Worm (Caenorhabditis elegans) whole organism, L1 larva: ENCODE measurements around the gene F40F8.4.

Experiments used
- C34B4.2 ChIP-seq: sonication (generic microtip); optimal IDR thresholded peaks from 2 replicates; lab custom pipeline; 2017; ENCODE audit warnings: mild to moderate bottlenecking, missing genetic modification characterization, missing compliant biosample characterization
- aly-2 ChIP-seq: fragments of 150-350 bp; optimal IDR thresholded peaks from 2 replicates; lab custom pipeline; 2014; ENCODE audit warnings: missing biosample characterization, missing genetic modification characterization
- ama-1 ChIP-seq: fragments of 150-350 bp; optimal IDR thresholded peaks from 2 replicates; lab custom pipeline; 2014
- dpl-1 ChIP-seq, 3 experiments: fragments of 150-350 bp in 2 of 3; sonication (generic microtip) in 1 of 3; optimal IDR thresholded peaks; 2 replicates each; lab custom pipeline; 2014 to 2017; ENCODE audit warnings: missing biosample characterization in 3 of 3, missing genetic modification characterization in 3 of 3, missing genetic modification reagents in 3 of 3
- dsc-1 ChIP-seq: sonication (generic microtip); optimal IDR thresholded peaks from 2 replicates; lab custom pipeline; 2016; ENCODE audit warnings: mild to moderate bottlenecking, missing genetic modification characterization, missing compliant biosample characterization
- efl-1 ChIP-seq, 4 experiments: fragments of 150-350 bp; optimal IDR thresholded peaks in 3 of 4; peaks in 1 of 4; 1 replicate in 1 of 4; 2 replicates in 3 of 4; lab custom pipeline; 2014; ENCODE audit warnings: missing biosample characterization in 2 of 4, missing genetic modification characterization in 2 of 4, missing genetic modification reagents in 2 of 4
- elt-2 ChIP-seq: sonication (generic microtip); optimal IDR thresholded peaks from 2 replicates; lab custom pipeline; 2016; ENCODE audit warnings: missing genetic modification characterization, mild to moderate bottlenecking, inconsistent platforms, missing compliant biosample characterization, missing genetic modification reagents
- ets-5 ChIP-seq: fragments of 200-800 bp; sonication (Bioruptor generic); IDR thresholded peaks from 2 replicates; pipeline ENCODE4 v1.3.6; 2022; ENCODE audit warnings: missing genetic modification characterization, missing compliant biosample characterization
- fkh-10 ChIP-seq: sonication (generic microtip); optimal IDR thresholded peaks from 2 replicates; lab custom pipeline; 2017; ENCODE audit warnings: missing biosample characterization, missing genetic modification reagents, missing genetic modification characterization
- fkh-4 ChIP-seq: sonication (generic microtip); optimal IDR thresholded peaks from 2 replicates; lab custom pipeline; 2016; ENCODE audit warnings: missing compliant biosample characterization, missing genetic modification characterization, borderline replicate concordance
- grh-1 ChIP-seq: fragments of 200-800 bp; sonication (Bioruptor generic); IDR thresholded peaks from 2 replicates; pipeline ENCODE4 v1.3.6; 2022; ENCODE audit warnings: missing genetic modification reagents, missing genetic modification characterization, missing compliant biosample characterization
- hlh-17 ChIP-seq: fragments of 200-800 bp; sonication (Bioruptor generic); optimal IDR thresholded peaks from 2 replicates; lab custom pipeline; 2018; ENCODE audit warnings: missing genetic modification characterization, mild to moderate bottlenecking, missing compliant biosample characterization, moderate library complexity, borderline replicate concordance
- hpl-2 ChIP-seq: fragments of 150-350 bp; optimal IDR thresholded peaks from 2 replicates; lab custom pipeline; 2014; ENCODE audit warnings: missing biosample characterization, missing genetic modification reagents, missing genetic modification characterization
- irx-1 ChIP-seq: sonication (generic microtip); optimal IDR thresholded peaks from 2 replicates; lab custom pipeline; 2016; ENCODE audit warnings: missing genetic modification characterization, missing compliant biosample characterization
- jun-1 ChIP-seq: fragments of 150-350 bp; optimal IDR thresholded peaks from 2 replicates; lab custom pipeline; 2014; ENCODE audit warnings: missing biosample characterization, missing genetic modification reagents, missing genetic modification characterization
- lin-14 ChIP-seq: fragments of 200-800 bp; sonication (Bioruptor generic); optimal IDR thresholded peaks from 2 replicates; lab custom pipeline; 2018; ENCODE audit warnings: mild to moderate bottlenecking, missing genetic modification characterization, moderate library complexity, missing compliant biosample characterization
- lin-15B ChIP-seq: fragments of 150-350 bp; sonication (generic microtip); optimal IDR thresholded peaks from 3 replicates; lab custom pipeline; 2014; ENCODE audit warnings: missing biosample characterization, missing genetic modification characterization
- lin-35 ChIP-seq, 2 experiments: fragments of 150-350 bp; optimal IDR thresholded peaks; 2 replicates each; lab custom pipeline; 2014; ENCODE audit warnings: missing biosample characterization in 2 of 2, missing genetic modification characterization in 2 of 2, missing genetic modification reagents in 2 of 2
- lin-39 ChIP-seq: fragments of 150-350 bp; optimal IDR thresholded peaks from 2 replicates; lab custom pipeline; 2014; ENCODE audit warnings: missing biosample characterization, missing genetic modification reagents, missing genetic modification characterization
- mdl-1 ChIP-seq, 2 experiments: fragments of 150-350 bp; optimal IDR thresholded peaks; 2 replicates each; lab custom pipeline; 2014 to 2017; ENCODE audit warnings: missing biosample characterization in 2 of 2, missing genetic modification characterization in 2 of 2, inconsistent platforms in 1 of 2
- mep-1 ChIP-seq: fragments of 150-350 bp; optimal IDR thresholded peaks from 2 replicates; lab custom pipeline; 2014; ENCODE audit warnings: missing biosample characterization, missing genetic modification characterization
- nhr-20 ChIP-seq: sonication (generic microtip); optimal IDR thresholded peaks from 2 replicates; lab custom pipeline; 2016; ENCODE audit warnings: mild to moderate bottlenecking, missing genetic modification characterization, missing compliant biosample characterization
- nhr-237 ChIP-seq: fragments of 150-350 bp; optimal IDR thresholded peaks from 2 replicates; lab custom pipeline; 2014; ENCODE audit warnings: missing biosample characterization, missing genetic modification characterization
- nhr-28 ChIP-seq: fragments of 150-350 bp; optimal IDR thresholded peaks from 2 replicates; lab custom pipeline; 2014; ENCODE audit warnings: missing biosample characterization, missing genetic modification characterization
- nhr-71 ChIP-seq: sonication (generic microtip); optimal IDR thresholded peaks from 2 replicates; lab custom pipeline; 2016; ENCODE audit warnings: mild to moderate bottlenecking, missing genetic modification characterization, moderate library complexity, missing compliant biosample characterization
- nhr-84 ChIP-seq: sonication (generic microtip); optimal IDR thresholded peaks from 2 replicates; lab custom pipeline; 2017; ENCODE audit warnings: missing biosample characterization, missing genetic modification characterization
- nhr-85 ChIP-seq: sonication (generic microtip); peaks from one replicate; lab custom pipeline; 2016; ENCODE audit warnings: missing genetic modification characterization, inconsistent platforms, missing compliant biosample characterization
- nhr-90 ChIP-seq: sonication (generic microtip); optimal IDR thresholded peaks from 2 replicates; lab custom pipeline; 2016; ENCODE audit warnings: mild to moderate bottlenecking, missing genetic modification characterization, missing compliant biosample characterization; ENCODE audit not compliant: poor library complexity
- pax-3 ChIP-seq: fragments of 200-800 bp; sonication (Bioruptor generic); optimal IDR thresholded peaks from 2 replicates; lab custom pipeline; 2018; ENCODE audit warnings: mild to moderate bottlenecking, missing genetic modification characterization, moderate library complexity, missing compliant biosample characterization
- sox-4 ChIP-seq: sonication (generic microtip); optimal IDR thresholded peaks from 2 replicates; lab custom pipeline; 2016; ENCODE audit warnings: missing genetic modification characterization, missing compliant biosample characterization
- sptf-1 ChIP-seq: fragments of 150-350 bp; optimal IDR thresholded peaks from 2 replicates; lab custom pipeline; 2014; ENCODE audit warnings: missing biosample characterization, missing genetic modification characterization
- unc-62 ChIP-seq: fragments of 150-350 bp; optimal IDR thresholded peaks from 2 replicates; lab custom pipeline; 2014; ENCODE audit warnings: missing biosample characterization, missing genetic modification reagents, missing genetic modification characterization
- unc-86 ChIP-seq: sonication (generic microtip); optimal IDR thresholded peaks from 2 replicates; lab custom pipeline; 2016; ENCODE audit warnings: missing genetic modification characterization, missing compliant biosample characterization
- vab-15 ChIP-seq: sonication (generic microtip); optimal IDR thresholded peaks from 2 replicates; lab custom pipeline; 2017; ENCODE audit warnings: missing genotype, mild to moderate bottlenecking, missing genetic modification characterization, missing compliant biosample characterization
- zip-4 ChIP-seq: fragments of 200-800 bp; sonication (Bioruptor generic); optimal IDR thresholded peaks from 2 replicates; lab custom pipeline; 2018; ENCODE audit warnings: mild to moderate bottlenecking, missing genetic modification characterization, moderate library complexity, missing compliant biosample characterization

The F40F8.4 gene

ce11 chrII:11152495-11152894 lies 12.5 kb upstream of the F40F8.4 start, which contains the start of gene pqm-1:
TSS of gene pqm-1 (minus strand) at chrII:11152595.
- TF ChIP-seq nhr-90 (tag; lab: Kevin White, UChicago), result no peak
- TF ChIP-seq sox-4 (tag; lab: Kevin White, UChicago), result no peak
- TF ChIP-seq unc-62, result no peak
- no peak for TF ChIP-seq nhr-237
- TF ChIP-seq zip-4 (GFP tag; lab: Kevin White, UChicago), result no peak
- no peak for TF ChIP-seq nhr-20 (tag; lab: Kevin White, UChicago)
- TF ChIP-seq ets-5 (GFP tag; lab: Robert Waterston, UW), result no peak
- TF ChIP-seq sptf-1, result no peak
- no peak for TF ChIP-seq mdl-1 (tag; optimal IDR thresholded peaks at IDR 0.05; lab: Kevin White, UChicago)
- TF ChIP-seq mep-1 (tag; lab: Kevin White, UChicago), result no peak
- no peak for TF ChIP-seq fkh-4 (tag; lab: Kevin White, UChicago)
- no peak for TF ChIP-seq lin-15B (tag; lab: Kevin White, UChicago)
- TF ChIP-seq, all 84 proteins: peak for 0

ce11 chrII:11150976-11151375 lies 10.9 kb upstream of the F40F8.4 start:
- TF ChIP-seq nhr-71 (tag; lab: Kevin White, UChicago), result peak; percentile 33
- TF ChIP-seq dsc-1, result no peak
- TF ChIP-seq mdl-1 (tag; optimal IDR thresholded peaks at IDR 0.05; lab: Kevin White, UChicago), result peak in 1 of 2 experiments; percentile 40
- no peak for TF ChIP-seq dpl-1 (GFP tag; optimal IDR thresholded peaks at IDR 0.05; lab: Kevin White, UChicago)
- TF ChIP-seq efl-1 (optimal IDR thresholded peaks at IDR 0.05; lab: Kevin White, UChicago), result no peak
- peak in 1 of 2 experiments; percentile 41 for TF ChIP-seq efl-1 (GFP tag; optimal IDR thresholded peaks at IDR 0.05 in 1 of 2; lab: Kevin White, UChicago)
- no peak for TF ChIP-seq pax-3
- peak; percentile 97 for TF ChIP-seq elt-2 (tag; lab: Kevin White, UChicago)
- TF ChIP-seq lin-35 (GFP tag; optimal IDR thresholded peaks at IDR 0.05; lab: Kevin White, UChicago), result peak in 1 of 2 experiments; percentile 52
- peak; percentile 35 for TF ChIP-seq nhr-90 (tag; lab: Kevin White, UChicago)
- no peak for TF ChIP-seq hlh-17 (GFP tag; lab: Kevin White, UChicago)
- TF ChIP-seq, all 84 proteins: peak for 6

DNA sequence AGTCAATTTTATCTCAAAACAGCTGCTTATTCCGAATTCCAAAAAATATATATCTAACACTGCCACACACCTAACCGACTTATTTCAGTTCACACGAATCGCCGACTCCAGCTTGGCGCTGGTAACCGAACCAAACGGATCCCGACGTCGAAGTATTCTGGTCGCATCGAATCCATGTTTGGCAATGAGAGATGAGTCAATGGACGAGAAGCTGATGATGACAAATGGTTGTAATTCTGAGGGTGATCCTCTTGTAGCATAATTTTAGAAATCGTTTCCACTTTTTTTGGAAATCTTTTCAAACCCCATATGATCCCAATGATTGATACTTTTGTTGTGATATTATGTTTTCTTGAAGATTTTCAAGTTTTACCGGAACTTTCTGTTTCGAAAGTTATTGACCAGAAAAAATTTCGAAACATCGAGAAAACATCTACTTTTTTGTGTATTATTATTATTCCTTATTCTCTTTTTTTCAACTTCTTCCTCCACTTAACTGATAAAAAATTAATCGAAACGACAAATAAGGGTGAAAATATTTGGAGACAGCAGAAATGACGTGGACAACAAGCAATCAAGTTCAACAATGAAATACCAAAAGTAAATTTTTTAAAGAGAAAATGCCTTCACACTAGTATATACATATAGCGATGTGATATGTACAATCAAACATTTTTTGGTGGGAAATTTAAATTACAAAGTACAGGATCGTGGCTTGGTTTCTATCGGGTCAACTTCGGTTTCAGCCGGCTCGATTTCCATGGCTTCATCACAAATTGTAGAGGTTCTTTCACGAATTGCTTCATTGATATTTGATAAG lies 10.0 kb upstream of the F40F8.4 start:
- TF ChIP-seq lin-35 (GFP tag; optimal IDR thresholded peaks at IDR 0.05; lab: Kevin White, UChicago), result peak in 1 of 2 experiments; percentile 62
- no peak for TF ChIP-seq vab-15
- TF ChIP-seq hpl-2 (GFP tag; lab: Kevin White, UChicago), result peak; percentile 14
- peak; percentile 55 for TF ChIP-seq nhr-85 (tag; lab: Kevin White, UChicago)
- no peak for TF ChIP-seq lin-39 (tag; lab: Kevin White, UChicago)
- peak; percentile 56 for TF ChIP-seq jun-1 (tag; lab: Kevin White, UChicago)
- TF ChIP-seq ama-1 (lab: Kevin White, UChicago), result peak; percentile 67
- TF ChIP-seq nhr-84 (tag; lab: Kevin White, UChicago), result no peak
- no peak for TF ChIP-seq C34B4.2 (tag; lab: Kevin White, UChicago)
- no peak for TF ChIP-seq irx-1 (tag; lab: Kevin White, UChicago)
- peak; percentile 28 for TF ChIP-seq nhr-71 (tag; lab: Kevin White, UChicago)
- TF ChIP-seq grh-1, result 0 out of 2 replicates have a peak, but pooled peaks have one; percentile 10
- peak; percentile 23 for TF ChIP-seq aly-2 (tag; lab: Kevin White, UChicago)
- TF ChIP-seq nhr-90 (tag; lab: Kevin White, UChicago), result peak; percentile 33
- TF ChIP-seq unc-86 (tag; lab: Kevin White, UChicago), result no peak
- TF ChIP-seq elt-2 (tag; lab: Kevin White, UChicago), result peak; percentile 60
- no peak for TF ChIP-seq fkh-10

DNA sequence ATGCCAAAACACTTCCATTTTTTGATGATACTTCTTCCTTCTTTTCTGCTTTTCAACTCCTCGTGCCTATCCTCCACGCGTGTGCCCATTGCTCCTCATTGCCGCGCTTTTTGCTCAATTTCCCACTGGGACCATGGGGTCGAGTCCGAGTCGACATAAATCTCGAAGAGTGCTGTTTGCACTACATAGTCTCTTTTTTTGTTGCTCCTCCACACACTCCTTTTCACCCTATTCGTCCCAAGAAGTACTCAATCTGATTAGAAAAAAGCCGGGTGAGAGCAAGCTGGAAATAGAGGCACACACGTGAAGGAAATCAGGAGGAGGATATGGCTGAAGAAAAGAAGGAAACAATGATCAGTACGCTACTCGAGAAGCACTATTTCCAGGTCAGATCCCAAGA lies 2.5 kb upstream of the F40F8.4 start, which contains the start of gene arrd-6:
arrd-6 (plus strand) TSS at position 169 of the 400 bp plus-strand sequence.
- TF ChIP-seq nhr-28 (tag; lab: Kevin White, UChicago) (no peak), lin-14 (GFP tag; lab: Kevin White, UChicago) (peak; percentile 64), hpl-2 (GFP tag; lab: Kevin White, UChicago) (no peak)
